ENCODE assay signal across 2 fruit fly cellular contexts in genomic region chr3R:11351280-11351679, dm6.
TF ChIP-seq lines count a peak whose summit lies in the region.

No protein-coding gene starts in this region.

- no peak for TF ChIP-seq CTCF in whole organism, embryonic (GFP tag; optimal IDR thresholded peaks at IDR 0.05; lab: Kevin White, UChicago)

TF ChIP-seq in whole organism, embryonic, 481 proteins besides CTCF, POLR2A, EP300 and RAD21 (continues in another document):
- TF ChIP-seq row (GFP tag; IDR thresholded peaks at IDR 0.05; lab: Robert Waterston, UW) (peak; percentile 16; the same call in 1 of the 3 replicates), CG15696 (tag; optimal IDR thresholded peaks at IDR 0.05; lab: Kevin White, UChicago) (peak; percentile 66), CG17328 (GFP tag; IDR thresholded peaks at IDR 0.05; lab: Robert Waterston, UW) (0 out of 2 replicates have a peak, but pooled peaks have one; percentile 4), CG2120 (GFP tag; optimal IDR thresholded peaks at IDR 0.05; lab: Kevin White, UChicago) (no peak), Med (GFP tag; lab: Kevin White, UChicago) (no peak), Deaf1 (tag; optimal IDR thresholded peaks at IDR 0.05; lab: Kevin White, UChicago) (no peak), CG11504 (tag; optimal IDR thresholded peaks at IDR 0.05; lab: Kevin White, UChicago) (peak; percentile 29), HLH4C (GFP tag; IDR thresholded peaks at IDR 0.05; lab: Robert Waterston, UW; ENCODE audit: partially characterized antibody) (no peak), CG7556 (GFP tag; optimal IDR thresholded peaks at IDR 0.05; lab: Kevin White, UChicago) (peak; percentile 4), CG12236 (GFP tag; optimal IDR thresholded peaks at IDR 0.05; lab: Kevin White, UChicago) (peak; percentile 12), insv (GFP tag; optimal IDR thresholded peaks at IDR 0.05; lab: Kevin White, UChicago) (no peak), CG9876 (GFP tag; optimal IDR thresholded peaks at IDR 0.05; lab: Kevin White, UChicago) (no peak), CG11398 (GFP tag; optimal IDR thresholded peaks at IDR 0.05; lab: Kevin White, UChicago) (no peak), en (GFP tag; optimal IDR thresholded peaks at IDR 0.05; lab: Kevin White, UChicago) (no peak), CG8388 (GFP tag; optimal IDR thresholded peaks at IDR 0.05; lab: Kevin White, UChicago) (peak; percentile 11), CG1603 (tag; optimal IDR thresholded peaks at IDR 0.05; lab: Kevin White, UChicago) (peak; percentile 26), CG2712 (tag; optimal IDR thresholded peaks at IDR 0.05; lab: Kevin White, UChicago) (peak; percentile 40), Abd-B (GFP tag; optimal IDR thresholded peaks at IDR 0.05; lab: Kevin White, UChicago) (no peak), Doc3 (GFP tag; IDR thresholded peaks at IDR 0.05; lab: Robert Waterston, UW; ENCODE audit: partially characterized antibody) (no peak), D (optimal IDR thresholded peaks at IDR 0.05; lab: Kevin White, UChicago) (no peak), D (GFP tag; optimal IDR thresholded peaks at IDR 0.05; lab: Kevin White, UChicago) (peak; percentile 1), Blimp-1 (GFP tag; optimal IDR thresholded peaks at IDR 0.05; lab: Kevin White, UChicago) (peak; percentile 29), gem (tag; optimal IDR thresholded peaks at IDR 0.05; lab: Kevin White, UChicago) (peak; percentile 58), Chrac-16 (GFP tag; optimal IDR thresholded peaks at IDR 0.05; lab: Kevin White, UChicago) (peak; percentile 5), CG4424 (GFP tag; optimal IDR thresholded peaks at IDR 0.05; lab: Kevin White, UChicago) (peak; percentile 41), gfzf (GFP tag; optimal IDR thresholded peaks at IDR 0.05; lab: Kevin White, UChicago) (no peak), eyg (GFP tag; optimal IDR thresholded peaks at IDR 0.05; lab: Kevin White, UChicago) (no peak), CG10267 (tag; optimal IDR thresholded peaks at IDR 0.05; lab: Kevin White, UChicago) (peak; percentile 25), CG6791 (GFP tag; IDR thresholded peaks at IDR 0.05; lab: Robert Waterston, UW; ENCODE audit: partially characterized antibody) (0 out of 3 replicates have a peak, but pooled peaks have one; percentile 25), CG30431 (GFP tag; optimal IDR thresholded peaks at IDR 0.05; lab: Kevin White, UChicago) (no peak), gsb-n (tag; optimal IDR thresholded peaks at IDR 0.05; lab: Kevin White, UChicago) (peak; percentile 30), CG10979 (tag; optimal IDR thresholded peaks at IDR 0.05; lab: Kevin White, UChicago) (peak; percentile 57), CG1792 (GFP tag; optimal IDR thresholded peaks at IDR 0.05; lab: Kevin White, UChicago) (no peak), sens (GFP tag; lab: Kevin White, UChicago) (peak; percentile 92), CG9727 (GFP tag; optimal IDR thresholded peaks at IDR 0.05; lab: Kevin White, UChicago) (peak; percentile 56), sug (tag; optimal IDR thresholded peaks at IDR 0.05; lab: Kevin White, UChicago) (no peak), CG2199 (GFP tag; IDR thresholded peaks at IDR 0.05; lab: Robert Waterston, UW) (no peak), Nf-YA (GFP tag; IDR thresholded peaks at IDR 0.05; lab: Robert Waterston, UW) (no peak), Hr39 (optimal IDR thresholded peaks at IDR 0.05; lab: Kevin White, UChicago) (no peak), phol (tag; optimal IDR thresholded peaks at IDR 0.05; lab: Kevin White, UChicago) (peak; percentile 33), Kr (GFP tag; optimal IDR thresholded peaks at IDR 0.05; lab: Kevin White, UChicago) (no peak), sc (optimal IDR thresholded peaks at IDR 0.05; lab: Kevin White, UChicago) (no peak), sc (GFP tag; optimal IDR thresholded peaks at IDR 0.05; lab: Kevin White, UChicago) (no peak), NC2β (GFP tag; optimal IDR thresholded peaks at IDR 0.05; lab: Kevin White, UChicago) (no peak), trem (tag; optimal IDR thresholded peaks at IDR 0.05; lab: Kevin White, UChicago) (peak; percentile 32), dmrt99B (tag; optimal IDR thresholded peaks at IDR 0.05; lab: Kevin White, UChicago) (peak; percentile 8)

TF ChIP-seq in whole organism, prepupa, 60 proteins besides CTCF, POLR2A, EP300 and RAD21:
- TF ChIP-seq CG6854 (GFP tag; optimal IDR thresholded peaks at IDR 0.05; lab: Kevin White, UChicago) (no peak), svp (GFP tag; lab: Kevin White, UChicago) (peak; percentile 7), Eip78C (GFP tag; lab: Kevin White, UChicago) (peak; percentile 51), Eip93F (GFP tag; optimal IDR thresholded peaks at IDR 0.05; lab: Kevin White, UChicago) (no peak)

Comparison
In these comparisons a context has a peak if more than half of its experiments do, and no peak if none do; other contexts are left out.
1. Of the 7 proteins assayed by ChIP-seq in both whole organism, embryonic and whole organism, prepupa: peak only in whole organism, embryonic: Blimp-1; only in whole organism, prepupa: none; in both: none; in neither: 6.